Worm (Caenorhabditis elegans) whole organism, L3 larva: ENCODE results near the gene Y5F2A.4.

Experiments
- aly-2 ChIP-seq: fragments of 150-350 bp; optimal IDR thresholded peaks from 2 replicates; lab custom pipeline; 2014; ENCODE audit warnings: missing biosample characterization, missing genetic modification characterization
- ama-1 ChIP-seq: fragments of 150-350 bp; optimal IDR thresholded peaks from 2 replicates; lab custom pipeline; 2018
- ceh-28 ChIP-seq: fragments of 150-350 bp; optimal IDR thresholded peaks from 2 replicates; lab custom pipeline; 2014; ENCODE audit warnings: missing biosample characterization, missing genetic modification reagents, missing genetic modification characterization
- ceh-82 ChIP-seq: fragments of 150-350 bp; optimal IDR thresholded peaks from 2 replicates; lab custom pipeline; 2014; ENCODE audit warnings: missing biosample characterization, missing genetic modification characterization
- ceh-9 ChIP-seq: sonication (generic microtip); optimal IDR thresholded peaks from 2 replicates; lab custom pipeline; 2018; ENCODE audit warnings: missing biosample characterization, missing genetic modification characterization
- egl-27 ChIP-seq: sonication (generic microtip); optimal IDR thresholded peaks from 4 replicates; lab custom pipeline; 2017; ENCODE audit warnings: missing biosample characterization, missing genetic modification reagents, missing genetic modification characterization
- nfya-1 ChIP-seq: sonication (generic microtip); optimal IDR thresholded peaks from 2 replicates; lab custom pipeline; 2017; ENCODE audit warnings: missing genetic modification characterization, mild to moderate bottlenecking, missing compliant biosample characterization, antibody characterized with exemption, moderate library complexity; ENCODE audit not compliant: insufficient read depth
- nhr-23 ChIP-seq: fragments of 150-350 bp; optimal IDR thresholded peaks from 2 replicates; lab custom pipeline; 2014; ENCODE audit warnings: missing biosample characterization, missing genetic modification reagents, missing genetic modification characterization
- nhr-76 ChIP-seq: fragments of 150-350 bp; sonication (generic microtip); optimal IDR thresholded peaks from 5 replicates; lab custom pipeline; 2014; ENCODE audit warnings: missing biosample characterization, missing genetic modification characterization
- nhr-77 ChIP-seq: fragments of 150-350 bp; optimal IDR thresholded peaks from 2 replicates; lab custom pipeline; 2014; ENCODE audit warnings: missing biosample characterization, missing genetic modification characterization
- skn-1 ChIP-seq: fragments of 150-350 bp; optimal IDR thresholded peaks from 2 replicates; lab custom pipeline; 2014; ENCODE audit warnings: missing biosample characterization, missing genetic modification characterization
- tbx-2 ChIP-seq: sonication (generic microtip); optimal IDR thresholded peaks from 2 replicates; lab custom pipeline; 2016; ENCODE audit warnings: mild to moderate bottlenecking, missing genetic modification characterization, missing compliant biosample characterization
- ztf-11 ChIP-seq: fragments of 150-350 bp; optimal IDR thresholded peaks from 2 replicates; lab custom pipeline; 2014; ENCODE audit warnings: missing biosample characterization, missing genetic modification characterization

ce11 chrIV:11102608-11103007 lies 24.2 kb upstream of the Y5F2A.4 start, which contains the start of gene srlf-17:
- TF ChIP-seq ztf-11 (tag; lab: Kevin White, UChicago), result no peak
- TF ChIP-seq ceh-28, result no peak
- no peak for TF ChIP-seq nhr-77
- no peak for TF ChIP-seq ama-1 (lab: Kevin White, UChicago)
- no peak for TF ChIP-seq nfya-1
- TF ChIP-seq aly-2 (tag; lab: Kevin White, UChicago), result no peak
- no peak for TF ChIP-seq egl-27
- no peak for TF ChIP-seq ceh-82
- no peak for TF ChIP-seq tbx-2 (tag; lab: Kevin White, UChicago)
- TF ChIP-seq nhr-23 (tag; lab: Kevin White, UChicago), result no peak
- TF ChIP-seq nhr-76, result no peak
- no peak for TF ChIP-seq skn-1
- TF ChIP-seq ceh-9 (tag; lab: Kevin White, UChicago), result no peak
